Fruit fly (Drosophila melanogaster) whole organism, embryonic: ENCODE results near the gene CG6409.

ENCODE experiments used
- C15 ChIP-seq: fragments of 200-800 bp; sonication (Bioruptor generic); IDR thresholded peaks from 3 replicates; pipeline ENCODE4 v1.3.6; 2022; ENCODE audit warnings: missing biosample characterization, missing genetic modification characterization
- CG10209 ChIP-seq: fragments of 200-800 bp; sonication (Bioruptor generic); optimal IDR thresholded peaks from 3 replicates; lab custom pipeline; 2017; ENCODE audit warnings: missing biosample characterization, mild to moderate bottlenecking, missing genetic modification characterization, missing genetic modification reagents
- CG10543 ChIP-seq: fragments of 200-800 bp; sonication (Bioruptor generic); optimal IDR thresholded peaks from 3 replicates; lab custom pipeline; 2017; ENCODE audit warnings: missing biosample characterization, mild to moderate bottlenecking, missing genetic modification characterization, moderate library complexity
- CG10654 ChIP-seq: fragments of 200-800 bp; sonication (Bioruptor generic); optimal IDR thresholded peaks from 2 replicates; lab custom pipeline; 2016; ENCODE audit warnings: missing biosample characterization, missing genetic modification characterization
- CG12299 ChIP-seq: fragments of 200-800 bp; sonication (Bioruptor generic); optimal IDR thresholded peaks from 2 replicates; lab custom pipeline; 2018; ENCODE audit warnings: missing biosample characterization, mild to moderate bottlenecking, missing genetic modification characterization
- CG12769 ChIP-seq: fragments of 200-800 bp; sonication (Bioruptor generic); optimal IDR thresholded peaks from 2 replicates; lab custom pipeline; 2019; ENCODE audit warnings: missing biosample characterization, mild to moderate bottlenecking, missing genetic modification characterization, moderate library complexity
- CG15479 ChIP-seq: fragments of 200-800 bp; sonication (Bioruptor generic); optimal IDR thresholded peaks from 3 replicates; lab custom pipeline; 2019; ENCODE audit warnings: missing biosample characterization, mild to moderate bottlenecking, missing genetic modification characterization, moderate library complexity
- CG16815 ChIP-seq: fragments of 200-800 bp; sonication (Bioruptor generic); optimal IDR thresholded peaks from 3 replicates; lab custom pipeline; 2017; ENCODE audit warnings: missing biosample characterization, mild to moderate bottlenecking, missing genetic modification characterization
- CG32767 ChIP-seq: fragments of 200-800 bp; sonication (Bioruptor generic); IDR thresholded peaks from 2 replicates; pipeline ENCODE4 v1.3.6; 2022; ENCODE audit warnings: missing biosample characterization, missing genetic modification characterization
- CG34224 ChIP-seq: fragments of 200-800 bp; sonication (Bioruptor generic); IDR thresholded peaks from 3 replicates; pipeline ENCODE4 v1.3.6; 2022; ENCODE audit warnings: missing biosample characterization, missing genetic modification characterization; ENCODE audit not compliant: partially characterized antibody
- CG4360 ChIP-seq: fragments of 200-800 bp; sonication (Bioruptor generic); IDR thresholded peaks from 2 replicates; pipeline ENCODE4 v1.3.6; 2022; ENCODE audit warnings: missing biosample characterization, missing genetic modification characterization
- CG7556 ChIP-seq: fragments of 200-800 bp; sonication (Bioruptor generic); optimal IDR thresholded peaks from 2 replicates; lab custom pipeline; 2017; ENCODE audit warnings: missing biosample characterization, mild to moderate bottlenecking, missing genetic modification characterization
- CG8281 ChIP-seq: fragments of 200-800 bp; sonication (Bioruptor generic); optimal IDR thresholded peaks from 2 replicates; lab custom pipeline; 2018; ENCODE audit warnings: missing biosample characterization, mild to moderate bottlenecking, missing genetic modification characterization, moderate library complexity
- CG8478 ChIP-seq: fragments of >200 bp; optimal IDR thresholded peaks from 2 replicates; lab custom pipeline; 2018
- CG8944 ChIP-seq: fragments of 200-800 bp; sonication (Bioruptor generic); optimal IDR thresholded peaks from 3 replicates; lab custom pipeline; 2016; ENCODE audit warnings: missing biosample characterization, missing genetic modification characterization
- CG9817 ChIP-seq: fragments of 200-800 bp; sonication (Bioruptor generic); optimal IDR thresholded peaks from 2 replicates; lab custom pipeline; 2018; ENCODE audit warnings: missing biosample characterization, mild to moderate bottlenecking, missing genetic modification characterization, moderate library complexity
- CG9876 ChIP-seq: fragments of 200-800 bp; sonication (Bioruptor generic); optimal IDR thresholded peaks from 2 replicates; lab custom pipeline; 2016; ENCODE audit warnings: missing biosample characterization, missing genetic modification characterization
- CG9932 ChIP-seq: fragments of 200-800 bp; sonication (Bioruptor generic); IDR thresholded peaks from 2 replicates; pipeline ENCODE4 v1.3.6; 2022; ENCODE audit warnings: missing biosample characterization, missing genetic modification characterization
- CHES-1-like ChIP-seq: fragments of 200-800 bp; sonication (Bioruptor generic); optimal IDR thresholded peaks from 2 replicates; lab custom pipeline; 2016; ENCODE audit warnings: missing biosample characterization, missing genetic modification characterization
- Deaf1 ChIP-seq: fragments of 200-800 bp; optimal IDR thresholded peaks from 3 replicates; lab custom pipeline; 2019; ENCODE audit warnings: missing biosample characterization, mild to moderate bottlenecking, missing genetic modification characterization, moderate library complexity
- Dfd ChIP-seq, 2 experiments: fragments of >200 bp; optimal IDR thresholded peaks; 2 replicates each; lab custom pipeline; 2017; ENCODE audit warnings: missing biosample characterization in 2 of 2, missing genetic modification characterization in 2 of 2
- Dip3 ChIP-seq: fragments of 200-800 bp; sonication (Bioruptor generic); optimal IDR thresholded peaks from 3 replicates; lab custom pipeline; 2016; ENCODE audit warnings: missing biosample characterization, missing genetic modification characterization
- Ets65A ChIP-seq: fragments of 200-800 bp; sonication (Bioruptor generic); peaks from one replicate; lab custom pipeline; 2016; ENCODE audit warnings: missing biosample characterization, missing genetic modification characterization
- HLH4C ChIP-seq: fragments of 200-800 bp; sonication (Bioruptor generic); IDR thresholded peaks from 3 replicates; pipeline ENCODE4 v1.3.6; 2022; ENCODE audit warnings: missing biosample characterization, missing genetic modification characterization; ENCODE audit not compliant: partially characterized antibody
- Hr51 ChIP-seq, 2 experiments: fragments of 200-800 bp; sonication (Bioruptor generic); optimal IDR thresholded peaks; 2 replicates in 1 of 2; 3 replicates in 1 of 2; lab custom pipeline; 2016 to 2018; ENCODE audit warnings: missing biosample characterization in 2 of 2, missing genetic modification characterization in 2 of 2, mild to moderate bottlenecking in 1 of 2, moderate library complexity in 1 of 2
- Lhr ChIP-seq: fragments of 200-800 bp; sonication (Bioruptor generic); optimal IDR thresholded peaks from 3 replicates; lab custom pipeline; 2017; ENCODE audit warnings: mild to moderate bottlenecking, missing biosample characterization, missing genetic modification reagents, missing genetic modification characterization
- Myb ChIP-seq: fragments of 200-800 bp; sonication (Bioruptor generic); optimal IDR thresholded peaks from 2 replicates; lab custom pipeline; 2016; ENCODE audit warnings: missing biosample characterization, missing genetic modification characterization
- NK7.1 ChIP-seq: fragments of 200-800 bp; sonication (Bioruptor generic); optimal IDR thresholded peaks from 3 replicates; lab custom pipeline; 2016; ENCODE audit warnings: missing biosample characterization, missing genetic modification characterization
- Oaz ChIP-seq: fragments of 200-800 bp; sonication (Bioruptor generic); IDR thresholded peaks from 2 replicates; pipeline ENCODE4 v1.3.6; 2022; ENCODE audit warnings: missing biosample characterization, missing genetic modification characterization
- Rx ChIP-seq: fragments of 200-800 bp; sonication (Bioruptor generic); IDR thresholded peaks from 2 replicates; pipeline ENCODE4 v1.3.6; 2022; ENCODE audit warnings: missing biosample characterization, missing genetic modification characterization
- Xbp1 ChIP-seq: fragments of 200-800 bp; sonication (Bioruptor generic); optimal IDR thresholded peaks from 3 replicates; lab custom pipeline; 2016; ENCODE audit warnings: missing biosample characterization, mild to moderate bottlenecking, missing genetic modification characterization
- crol ChIP-seq: fragments of 200-800 bp; sonication (Bioruptor generic); IDR thresholded peaks from 2 replicates; pipeline ENCODE4 v1.3.6; 2022; ENCODE audit warnings: missing biosample characterization, missing genetic modification characterization
- ftz-f1 ChIP-seq: fragments of 200-800 bp; sonication (Bioruptor generic); optimal IDR thresholded peaks from 2 replicates; lab custom pipeline; 2016; ENCODE audit warnings: missing biosample characterization, missing genetic modification characterization
- jigr1 ChIP-seq: fragments of 200-800 bp; sonication (Bioruptor generic); IDR thresholded peaks from 3 replicates; pipeline ENCODE4 v1.3.6; 2022; ENCODE audit warnings: missing biosample characterization, missing genetic modification characterization
- lab ChIP-seq: fragments of 200-800 bp; sonication (Bioruptor generic); optimal IDR thresholded peaks from 3 replicates; lab custom pipeline; 2017; ENCODE audit warnings: missing biosample characterization, missing genetic modification characterization, mild to moderate bottlenecking, moderate library complexity, missing genetic modification reagents
- nerfin-2 ChIP-seq: fragments of 200-800 bp; sonication (Bioruptor generic); IDR thresholded peaks from 2 replicates; pipeline ENCODE4 v1.3.6; 2022; ENCODE audit warnings: missing biosample characterization, missing genetic modification characterization; ENCODE audit not compliant: partially characterized antibody
- nom ChIP-seq: fragments of 200-800 bp; sonication (Bioruptor generic); optimal IDR thresholded peaks from 2 replicates; lab custom pipeline; 2017; ENCODE audit warnings: missing biosample characterization, missing genetic modification characterization, mild to moderate bottlenecking, moderate library complexity, missing genetic modification reagents
- oc ChIP-seq: fragments of 200-800 bp; sonication (Bioruptor generic); optimal IDR thresholded peaks from 2 replicates; lab custom pipeline; 2018; ENCODE audit warnings: missing biosample characterization, mild to moderate bottlenecking, missing genetic modification characterization, moderate library complexity
- onecut ChIP-seq: fragments of 200-800 bp; sonication (Bioruptor generic); IDR thresholded peaks from 2 replicates; pipeline ENCODE4 v1.3.6; 2022; ENCODE audit warnings: missing biosample characterization, missing genetic modification characterization
- pan ChIP-seq, 4 experiments: fragments of >200 bp in 3 of 4; fragments of 200-800 bp in 1 of 4; sonication (Bioruptor generic) in 1 of 4; optimal IDR thresholded peaks in 3 of 4; IDR thresholded peaks in 1 of 4; 2 replicates each; pipeline versions ENCODE4 v1.3.6 to Lab custom; 2017 to 2022; ENCODE audit warnings: missing biosample characterization in 2 of 4, missing genetic modification characterization in 2 of 4, mixed read lengths in 1 of 4
- pb ChIP-seq: fragments of 200-800 bp; sonication (Bioruptor generic); optimal IDR thresholded peaks from 3 replicates; lab custom pipeline; 2016; ENCODE audit warnings: missing biosample characterization, missing genetic modification characterization
- pzg ChIP-seq: fragments of 200-800 bp; sonication (Bioruptor generic); optimal IDR thresholded peaks from 3 replicates; lab custom pipeline; 2018; ENCODE audit warnings: missing biosample characterization, mild to moderate bottlenecking, missing genetic modification characterization, moderate library complexity
- row ChIP-seq: fragments of 200-800 bp; sonication (Bioruptor generic); IDR thresholded peaks from 3 replicates; pipeline ENCODE4 v1.3.6; 2022; ENCODE audit warnings: missing biosample characterization, missing genetic modification characterization
- seq ChIP-seq: fragments of 200-800 bp; sonication (Bioruptor generic); IDR thresholded peaks from 2 replicates; pipeline ENCODE4 v1.3.6; 2022; ENCODE audit warnings: missing biosample characterization, missing genetic modification characterization
- slp2 ChIP-seq: fragments of 200-800 bp; sonication (Bioruptor generic); optimal IDR thresholded peaks from 2 replicates; lab custom pipeline; 2016; ENCODE audit warnings: missing biosample characterization, missing genetic modification characterization
- trh ChIP-seq: fragments of 200-800 bp; sonication (Bioruptor generic); optimal IDR thresholded peaks from 2 replicates; lab custom pipeline; 2016; ENCODE audit warnings: missing biosample characterization, missing genetic modification characterization
- usp ChIP-seq: fragments of >200 bp; optimal IDR thresholded peaks from 2 replicates; lab custom pipeline; 2017; ENCODE audit warnings: missing biosample characterization, missing genetic modification characterization
- vvl ChIP-seq: fragments of 200-800 bp; sonication (Bioruptor generic); IDR thresholded peaks from 2 replicates; pipeline ENCODE4 v1.3.6; 2022; ENCODE audit warnings: missing biosample characterization, missing genetic modification characterization
- zf30C ChIP-seq: fragments of 200-800 bp; sonication (Bioruptor generic); optimal IDR thresholded peaks from 3 replicates; lab custom pipeline; 2018; ENCODE audit warnings: missing biosample characterization, mild to moderate bottlenecking, missing genetic modification characterization

The CG6409 gene

DNA sequence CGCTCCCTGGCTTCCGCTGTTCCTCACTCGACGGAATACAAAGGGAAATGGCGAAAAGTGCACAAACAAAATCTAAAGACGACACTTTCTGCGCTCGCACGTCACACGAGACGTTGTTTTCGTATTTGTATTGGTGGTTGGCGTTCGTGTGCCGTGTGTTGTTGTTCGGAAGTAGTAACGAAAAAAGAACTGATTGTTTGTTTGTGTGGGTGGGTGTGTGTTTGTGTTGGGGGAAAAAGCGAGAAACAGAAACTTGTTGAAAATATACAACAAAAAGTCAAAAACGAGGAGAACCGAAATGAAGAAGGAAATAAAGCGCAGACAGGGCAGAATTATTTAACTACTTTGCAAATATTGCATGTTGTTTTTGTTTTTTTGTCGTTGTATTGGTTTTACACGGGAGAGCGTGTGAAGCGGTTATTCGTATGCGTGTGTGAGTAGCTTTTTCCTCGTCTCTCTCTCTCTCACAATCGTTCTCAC is 16.1 kb upstream of the CG6409 start (continued):
- TF ChIP-seq CG10543 (GFP tag; lab: Kevin White, UChicago) (peak; percentile 20), CG9876 (GFP tag; lab: Kevin White, UChicago) (no peak), Hr51 (GFP tag; optimal IDR thresholded peaks at IDR 0.05; lab: Kevin White, UChicago) (no peak), zf30C (GFP tag; lab: Kevin White, UChicago) (no peak), slp2 (GFP tag; lab: Kevin White, UChicago) (no peak), C15 (GFP tag; lab: Robert Waterston, UW) (no peak), Dip3 (no peak), Deaf1 (tag; lab: Kevin White, UChicago) (peak; percentile 89), CG12769 (tag; lab: Kevin White, UChicago) (no peak), CG10654 (GFP tag; lab: Kevin White, UChicago) (no peak), usp (GFP tag; lab: Kevin White, UChicago) (no peak), ftz-f1 (no peak), CG34224 (GFP tag; lab: Robert Waterston, UW) (no peak), CG32767 (no peak), Ets65A (GFP tag; lab: Kevin White, UChicago) (no peak), Dfd (GFP tag; optimal IDR thresholded peaks at IDR 0.05; lab: Kevin White, UChicago) (no peak), row (GFP tag; lab: Robert Waterston, UW) (no peak), CG4360 (peak; percentile 57), lab (GFP tag; lab: Kevin White, UChicago) (no peak), nerfin-2 (no peak)

DNA sequence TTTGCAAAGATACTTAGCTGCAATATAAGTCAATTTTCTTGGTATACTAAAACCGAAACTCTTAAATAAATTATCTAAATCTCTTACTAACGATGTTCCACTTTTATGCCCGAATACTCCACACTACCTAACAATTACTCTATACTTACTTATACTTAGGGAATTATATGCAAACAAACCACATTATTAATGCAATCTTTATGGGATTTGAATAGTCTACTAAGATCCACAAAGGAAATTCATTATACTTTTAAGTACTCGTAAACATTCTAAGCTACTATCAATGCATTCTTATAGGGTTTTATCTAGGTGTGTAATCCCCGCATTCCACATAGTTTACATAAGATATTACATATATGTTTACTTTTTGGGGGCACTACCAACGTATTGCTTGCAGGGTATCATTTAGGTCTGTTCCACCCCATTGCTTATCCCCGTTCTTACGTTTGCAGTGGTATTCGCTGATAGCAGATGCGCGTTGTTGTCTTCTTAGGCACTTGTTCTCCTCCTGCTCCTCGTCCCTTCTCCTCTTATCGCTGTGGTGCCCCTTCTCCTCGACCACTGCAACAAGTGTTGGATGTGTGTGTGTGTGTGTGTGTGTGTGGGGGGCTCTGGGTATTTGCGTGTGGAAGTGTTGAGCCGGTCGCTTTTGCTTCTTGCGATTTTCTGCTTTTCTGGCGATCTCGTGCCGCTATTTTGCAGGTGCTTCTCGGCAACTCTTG is 15.5 kb upstream of the CG6409 start:
- 0 out of 2 replicates have a peak, but pooled peaks have one; percentile 6 for TF ChIP-seq vvl
- TF ChIP-seq pb (GFP tag; lab: Kevin White, UChicago), result no peak
- no peak for TF ChIP-seq CG8944 (GFP tag; lab: Kevin White, UChicago)
- TF ChIP-seq seq (GFP tag; lab: Robert Waterston, UW), result no peak
- peak; percentile 21 for TF ChIP-seq CG15479
- no peak for TF ChIP-seq oc (tag; lab: Kevin White, UChicago)
- TF ChIP-seq CG8478 (lab: Kevin White, UChicago), result no peak
- TF ChIP-seq pzg (GFP tag; lab: Kevin White, UChicago), result no peak
- no peak for TF ChIP-seq CG9817
- no peak for TF ChIP-seq NK7.1 (GFP tag; lab: Kevin White, UChicago)
- no peak for TF ChIP-seq onecut (GFP tag; lab: Robert Waterston, UW)
- no peak for TF ChIP-seq CG7556
- no peak for TF ChIP-seq nom (GFP tag; lab: Kevin White, UChicago)
- no peak for TF ChIP-seq Oaz (GFP tag; lab: Robert Waterston, UW)
- no peak for TF ChIP-seq CG12299
- TF ChIP-seq pan (optimal IDR thresholded peaks at IDR 0.05; lab: Kevin White, UChicago), result no peak
- peak in 1 of 2 experiments; percentile 43 for TF ChIP-seq pan (GFP tag; optimal IDR thresholded peaks at IDR 0.05 in 1 of 2, IDR thresholded peaks at IDR 0.05 in 1 of 2)
- no peak for TF ChIP-seq Rx (GFP tag; lab: Robert Waterston, UW)
- TF ChIP-seq trh (GFP tag; lab: Kevin White, UChicago), result no peak
- no peak for TF ChIP-seq Xbp1 (GFP tag; lab: Kevin White, UChicago)
- no peak for TF ChIP-seq jigr1 (GFP tag; lab: Robert Waterston, UW)
- peak; percentile 26 for TF ChIP-seq lab (GFP tag; lab: Kevin White, UChicago)
- TF ChIP-seq CG10209 (GFP tag; lab: Kevin White, UChicago), result peak; percentile 7
- TF ChIP-seq ftz-f1, result no peak
- no peak for TF ChIP-seq CG8281 (tag; lab: Kevin White, UChicago)
- TF ChIP-seq CG9932, result no peak
- TF ChIP-seq crol (GFP tag; lab: Robert Waterston, UW), result peak; percentile 92
- TF ChIP-seq CG16815 (GFP tag; lab: Kevin White, UChicago), result no peak
- TF ChIP-seq CHES-1-like (GFP tag; lab: Kevin White, UChicago), result no peak
- TF ChIP-seq Lhr, result no peak
- TF ChIP-seq HLH4C (GFP tag; lab: Robert Waterston, UW), result no peak
- no peak for TF ChIP-seq Myb
